Fruit fly (Drosophila melanogaster) whole organism, embryonic: ENCODE data around the gene Mct1.

Source experiments
- Atf-2 ChIP-seq: fragments of 200-800 bp; sonication (Bioruptor generic); optimal IDR thresholded peaks from 2 replicates; lab custom pipeline; 2016; ENCODE audit warnings: missing biosample characterization, missing genetic modification characterization
- BEAF-32 ChIP-seq: fragments of 200-800 bp; sonication (Bioruptor generic); optimal IDR thresholded peaks from 3 replicates; lab custom pipeline; 2017; ENCODE audit warnings: missing biosample characterization, missing genetic modification characterization, mild to moderate bottlenecking, moderate library complexity, missing genetic modification reagents
- CG10147 ChIP-seq: fragments of 200-800 bp; sonication (Bioruptor generic); optimal IDR thresholded peaks from 2 replicates; lab custom pipeline; 2019; ENCODE audit warnings: missing biosample characterization, mild to moderate bottlenecking, missing genetic modification characterization, moderate library complexity
- CG10543 ChIP-seq: fragments of 200-800 bp; sonication (Bioruptor generic); optimal IDR thresholded peaks from 3 replicates; lab custom pipeline; 2017; ENCODE audit warnings: missing biosample characterization, mild to moderate bottlenecking, missing genetic modification characterization, moderate library complexity
- CG11560 ChIP-seq: fragments of 200-800 bp; sonication (Bioruptor generic); IDR thresholded peaks from 3 replicates; pipeline ENCODE4 v1.3.6; 2022; ENCODE audit warnings: missing biosample characterization, missing genetic modification characterization
- CG12071 ChIP-seq: fragments of 200-800 bp; sonication (Bioruptor generic); optimal IDR thresholded peaks from 3 replicates; lab custom pipeline; 2018; ENCODE audit warnings: missing biosample characterization, mild to moderate bottlenecking, missing genetic modification characterization
- CG1233 ChIP-seq: fragments of 200-800 bp; sonication (Bioruptor generic); optimal IDR thresholded peaks from 4 replicates; lab custom pipeline; 2018; ENCODE audit warnings: missing biosample characterization, mild to moderate bottlenecking, missing genetic modification characterization
- CG13287 ChIP-seq: fragments of 200-800 bp; sonication (Bioruptor generic); IDR thresholded peaks from 2 replicates; pipeline ENCODE4 v1.3.6; 2022; ENCODE audit warnings: missing biosample characterization, missing genetic modification characterization; ENCODE audit not compliant: partially characterized antibody
- CG14014 ChIP-seq: fragments of 200-800 bp; sonication (Bioruptor generic); IDR thresholded peaks from 2 replicates; pipeline ENCODE4 v1.3.6; 2022; ENCODE audit warnings: missing biosample characterization, missing genetic modification characterization
- CG16815 ChIP-seq: fragments of 200-800 bp; sonication (Bioruptor generic); optimal IDR thresholded peaks from 3 replicates; lab custom pipeline; 2017; ENCODE audit warnings: missing biosample characterization, mild to moderate bottlenecking, missing genetic modification characterization
- CG17186 ChIP-seq: fragments of 200-800 bp; sonication (Bioruptor generic); optimal IDR thresholded peaks from 3 replicates; lab custom pipeline; 2017; ENCODE audit warnings: missing biosample characterization, missing genetic modification reagents, missing genetic modification characterization
- CG30431 ChIP-seq: fragments of 200-800 bp; sonication (Bioruptor generic); optimal IDR thresholded peaks from 2 replicates; lab custom pipeline; 2017; ENCODE audit warnings: missing biosample characterization, missing genetic modification characterization
- CG3065 ChIP-seq: fragments of 200-800 bp; sonication (Bioruptor generic); optimal IDR thresholded peaks from 2 replicates; lab custom pipeline; 2016; ENCODE audit warnings: missing biosample characterization, missing genetic modification characterization
- CG3847 ChIP-seq: fragments of 200-800 bp; sonication (Bioruptor generic); IDR thresholded peaks from 2 replicates; pipeline ENCODE4 v1.3.6; 2022; ENCODE audit warnings: missing biosample characterization, missing genetic modification characterization
- CG4617 ChIP-seq: fragments of 200-800 bp; sonication (Bioruptor generic); optimal IDR thresholded peaks from 3 replicates; lab custom pipeline; 2016; ENCODE audit warnings: missing biosample characterization, missing genetic modification characterization, borderline replicate concordance
- Dip2 ChIP-seq: fragments of 200-800 bp; sonication (Bioruptor generic); IDR thresholded peaks from 2 replicates; pipeline ENCODE4 v1.3.6; 2022; ENCODE audit warnings: missing biosample characterization, missing genetic modification characterization
- HLH54F ChIP-seq: fragments of 200-800 bp; sonication (Bioruptor generic); optimal IDR thresholded peaks from 3 replicates; lab custom pipeline; 2016; ENCODE audit warnings: missing biosample characterization, missing genetic modification characterization
- Hand ChIP-seq: fragments of 200-800 bp; sonication (Bioruptor generic); optimal IDR thresholded peaks from 2 replicates; lab custom pipeline; 2017; ENCODE audit warnings: mild to moderate bottlenecking, missing biosample characterization, missing genetic modification reagents, missing genetic modification characterization
- Max ChIP-seq: fragments of 200-800 bp; sonication (Bioruptor generic); optimal IDR thresholded peaks from 2 replicates; lab custom pipeline; 2016; ENCODE audit warnings: missing biosample characterization, mild to moderate bottlenecking, missing genetic modification characterization
- NC2β ChIP-seq: fragments of 200-800 bp; sonication (Bioruptor generic); optimal IDR thresholded peaks from 2 replicates; lab custom pipeline; 2016; ENCODE audit warnings: missing biosample characterization, missing genetic modification characterization
- Nf-YC ChIP-seq: fragments of 200-800 bp; optimal IDR thresholded peaks from 3 replicates; lab custom pipeline; 2019; ENCODE audit warnings: missing biosample characterization, mild to moderate bottlenecking, missing genetic modification characterization, moderate library complexity
- NfI ChIP-seq: fragments of 200-800 bp; sonication (Bioruptor generic); optimal IDR thresholded peaks from 3 replicates; lab custom pipeline; 2018; ENCODE audit warnings: missing biosample characterization, mild to moderate bottlenecking, missing genetic modification characterization, moderate library complexity
- Ravus ChIP-seq: fragments of 200-800 bp; sonication (Bioruptor generic); IDR thresholded peaks from 2 replicates; pipeline ENCODE4 v1.3.6; 2022; ENCODE audit warnings: missing biosample characterization, missing genetic modification characterization
- Side ChIP-seq: fragments of 200-800 bp; sonication (Bioruptor generic); optimal IDR thresholded peaks from 2 replicates; lab custom pipeline; 2016; ENCODE audit warnings: missing biosample characterization, missing genetic modification characterization
- Sin3A ChIP-seq: fragments of >200 bp; optimal IDR thresholded peaks from 2 replicates; lab custom pipeline; 2018
- bsh ChIP-seq, 2 experiments: fragments of 200-800 bp; sonication (Bioruptor generic); optimal IDR thresholded peaks; 2 replicates each; lab custom pipeline; 2017 to 2018; ENCODE audit warnings: mild to moderate bottlenecking in 2 of 2, missing biosample characterization in 2 of 2, missing genetic modification characterization in 2 of 2, moderate library complexity in 1 of 2
- cas ChIP-seq: fragments of 200-800 bp; sonication (Bioruptor generic); IDR thresholded peaks from 2 replicates; pipeline ENCODE4 v1.3.6; 2022; ENCODE audit warnings: missing biosample characterization, missing genetic modification characterization
- chm ChIP-seq: fragments of 200-800 bp; sonication (Bioruptor generic); IDR thresholded peaks from 2 replicates; pipeline ENCODE4 v1.3.6; 2022; ENCODE audit warnings: missing biosample characterization, missing genetic modification characterization
- crc ChIP-seq: fragments of 200-800 bp; sonication (Bioruptor generic); optimal IDR thresholded peaks from 2 replicates; lab custom pipeline; 2016; ENCODE audit warnings: missing biosample characterization, missing genetic modification characterization
- da ChIP-seq: fragments of 200-800 bp; sonication (Bioruptor generic); optimal IDR thresholded peaks from 2 replicates; lab custom pipeline; 2016; ENCODE audit warnings: missing biosample characterization, missing genetic modification characterization
- dan ChIP-seq: fragments of 200-800 bp; sonication (Bioruptor generic); IDR thresholded peaks from 2 replicates; pipeline ENCODE4 v1.3.6; 2022; ENCODE audit warnings: missing biosample characterization, missing genetic modification characterization
- eyg ChIP-seq: fragments of 200-800 bp; sonication (Bioruptor generic); optimal IDR thresholded peaks from 3 replicates; lab custom pipeline; 2016; ENCODE audit warnings: missing biosample characterization, missing genetic modification characterization
- fu2 ChIP-seq: fragments of 200-800 bp; sonication (Bioruptor generic); optimal IDR thresholded peaks from 2 replicates; lab custom pipeline; 2016; ENCODE audit warnings: missing biosample characterization, missing genetic modification characterization
- hth ChIP-seq: fragments of >200 bp; optimal IDR thresholded peaks from 2 replicates; lab custom pipeline; 2017; ENCODE audit warnings: inconsistent platforms
- lov ChIP-seq, 2 experiments: fragments of 200-800 bp in 1 of 2; fragments of >200 bp in 1 of 2; sonication (Bioruptor generic) in 1 of 2; IDR thresholded peaks in 1 of 2; optimal IDR thresholded peaks in 1 of 2; 2 replicates in 1 of 2; 3 replicates in 1 of 2; pipeline versions ENCODE4 v1.3.6 to Lab custom; 2017 to 2022; ENCODE audit warnings: missing biosample characterization in 1 of 2, missing genetic modification characterization in 1 of 2
- otp ChIP-seq: fragments of 200-800 bp; sonication (Bioruptor generic); IDR thresholded peaks from 3 replicates; pipeline ENCODE4, ENCODE4 v1.3.6; 2022; ENCODE audit warnings: missing biosample characterization, missing genetic modification characterization
- pb ChIP-seq: fragments of 200-800 bp; sonication (Bioruptor generic); optimal IDR thresholded peaks from 3 replicates; lab custom pipeline; 2016; ENCODE audit warnings: missing biosample characterization, missing genetic modification characterization
- peb ChIP-seq: fragments of 200-800 bp; sonication (Bioruptor generic); IDR thresholded peaks from 2 replicates; pipeline ENCODE4 v1.3.6; 2022; ENCODE audit warnings: missing biosample characterization, missing genetic modification characterization
- pnt ChIP-seq: fragments of 200-800 bp; sonication (Bioruptor generic); optimal IDR thresholded peaks from 3 replicates; lab custom pipeline; 2016; ENCODE audit warnings: missing biosample characterization, missing genetic modification characterization
- psq ChIP-seq: fragments of 200-800 bp; sonication (Bioruptor generic); optimal IDR thresholded peaks from 2 replicates; lab custom pipeline; 2017; ENCODE audit warnings: missing biosample characterization, missing genetic modification characterization
- ranshi ChIP-seq: fragments of 200-800 bp; sonication (Bioruptor generic); IDR thresholded peaks from 2 replicates; pipeline ENCODE4 v1.3.6; 2022; ENCODE audit warnings: missing biosample characterization, missing genetic modification characterization
- ro ChIP-seq: fragments of 200-800 bp; sonication (Bioruptor generic); IDR thresholded peaks from 2 replicates; pipeline ENCODE4 v1.3.6; 2022; ENCODE audit warnings: missing biosample characterization, missing genetic modification characterization
- salm ChIP-seq: fragments of 200-800 bp; sonication (Bioruptor generic); optimal IDR thresholded peaks from 2 replicates; lab custom pipeline; 2018; ENCODE audit warnings: missing biosample characterization, mild to moderate bottlenecking, missing genetic modification characterization
- shn ChIP-seq: fragments of 200-800 bp; sonication (Bioruptor generic); optimal IDR thresholded peaks from 3 replicates; lab custom pipeline; 2016; ENCODE audit warnings: missing biosample characterization, missing genetic modification characterization
- trem ChIP-seq: fragments of 200-800 bp; optimal IDR thresholded peaks from 3 replicates; lab custom pipeline; 2019; ENCODE audit warnings: missing biosample characterization, mild to moderate bottlenecking, missing genetic modification characterization, moderate library complexity
- trh ChIP-seq: fragments of 200-800 bp; sonication (Bioruptor generic); optimal IDR thresholded peaks from 2 replicates; lab custom pipeline; 2016; ENCODE audit warnings: missing biosample characterization, missing genetic modification characterization
- ttk ChIP-seq: fragments of 200-800 bp; sonication (Bioruptor generic); IDR thresholded peaks from 2 replicates; pipeline ENCODE4 v2.1.2; 2022; ENCODE audit warnings: missing biosample characterization, missing genetic modification characterization
- wor ChIP-seq: fragments of 200-800 bp; sonication (Bioruptor generic); IDR thresholded peaks from 2 replicates; pipeline ENCODE4 v1.3.6; 2022; ENCODE audit warnings: missing biosample characterization, missing genetic modification characterization
- z ChIP-seq: fragments of 200-800 bp; sonication (Bioruptor generic); IDR thresholded peaks from 3 replicates; pipeline ENCODE4 v1.3.6; 2022; ENCODE audit warnings: missing biosample characterization, missing genetic modification characterization
- zen ChIP-seq: fragments of 200-800 bp; sonication (Bioruptor generic); optimal IDR thresholded peaks from 3 replicates; lab custom pipeline; 2018; ENCODE audit warnings: missing biosample characterization, mild to moderate bottlenecking, missing genetic modification characterization, moderate library complexity

Gene Mct1

DNA sequence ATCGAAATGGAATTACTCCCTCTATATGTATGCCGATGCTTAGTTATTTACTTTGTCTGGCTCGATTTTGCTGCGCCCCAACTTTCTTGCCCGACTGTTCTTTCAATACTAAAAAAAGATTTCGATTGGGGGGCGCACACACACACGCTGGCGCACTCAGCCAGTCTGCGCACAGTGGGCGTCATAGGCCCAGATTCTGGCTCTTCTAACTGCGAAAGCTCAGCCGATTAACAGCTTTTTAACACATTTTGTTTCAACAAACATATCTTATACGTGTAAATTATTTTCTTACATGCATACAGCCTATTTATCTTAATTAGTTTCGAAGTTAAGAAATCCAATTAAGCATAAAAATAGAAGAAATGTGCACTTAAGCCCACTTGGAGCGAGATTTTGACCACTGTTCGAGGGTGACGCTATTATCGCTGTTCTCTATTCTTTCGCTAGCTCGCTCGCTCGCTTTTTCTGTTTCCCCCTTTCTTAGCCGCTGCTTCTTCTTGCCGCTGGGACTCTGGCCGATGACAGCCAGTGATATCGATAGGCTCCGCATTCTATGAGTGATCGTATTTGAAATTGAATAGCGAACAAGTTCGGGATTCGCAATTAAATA lies 33.3 kb downstream of the Mct1 start, which contains the start of gene Vinc (continued):
- TF ChIP-seq CG10543 (GFP tag; lab: Kevin White, UChicago) (peak; percentile 96), fu2 (GFP tag; lab: Kevin White, UChicago) (peak; percentile 33), Sin3A (lab: Kevin White, UChicago) (no peak), zen (peak; percentile 61), eyg (GFP tag; lab: Kevin White, UChicago) (peak; percentile 80), pnt (peak; percentile 85), shn (peak; percentile 83), ttk (GFP tag; lab: Robert Waterston, UW) (peak; percentile 64), BEAF-32 (GFP tag; lab: Kevin White, UChicago) (peak; percentile 58), trh (GFP tag; lab: Kevin White, UChicago) (peak; percentile 24), pb (peak; percentile 83), Hand (peak; percentile 86), dan (GFP tag; lab: Robert Waterston, UW) (no peak), cas (GFP tag; lab: Robert Waterston, UW) (peak; percentile 68; the same call in 1 of the 2 replicates), otp (peak; percentile 64; the same call in 2 of the 3 replicates), CG10147 (GFP tag; lab: Kevin White, UChicago) (peak; percentile 91), Atf-2 (GFP tag; lab: Kevin White, UChicago) (peak; percentile 67), Side (GFP tag; lab: Kevin White, UChicago) (peak; percentile 88), CG17186 (GFP tag; lab: Kevin White, UChicago) (peak; percentile 7), salm (peak; percentile 48), bsh (GFP tag; optimal IDR thresholded peaks at IDR 0.05; lab: Kevin White, UChicago) (peak; percentile 65 to 73), crc (GFP tag; lab: Kevin White, UChicago) (peak; percentile 79), CG12071 (peak; percentile 78), da (GFP tag; lab: Kevin White, UChicago) (no peak), Dip2 (GFP tag; lab: Robert Waterston, UW) (no peak), ranshi (GFP tag; lab: Robert Waterston, UW) (peak; percentile 84), psq (GFP tag; lab: Kevin White, UChicago) (peak; percentile 88), hth (no peak), wor (GFP tag; lab: Robert Waterston, UW) (peak; percentile 44; the same call in 1 of the 2 replicates), HLH54F (GFP tag; lab: Kevin White, UChicago) (peak; percentile 71), CG14014 (GFP tag; lab: Robert Waterston, UW) (peak; percentile 87), Nf-YC (tag; lab: Kevin White, UChicago) (peak; percentile 86), Max (peak; percentile 81), CG3065 (GFP tag; lab: Kevin White, UChicago) (no peak), NC2β (GFP tag; lab: Kevin White, UChicago) (peak; percentile 29), NfI (GFP tag; lab: Kevin White, UChicago) (peak; percentile 83), trem (tag; lab: Kevin White, UChicago) (peak; percentile 81), Ravus (GFP tag; lab: Robert Waterston, UW) (peak; percentile 50), CG1233 (GFP tag; lab: Kevin White, UChicago) (peak; percentile 90), CG4617 (GFP tag; lab: Kevin White, UChicago) (peak; percentile 14), lov (optimal IDR thresholded peaks at IDR 0.05; lab: Kevin White, UChicago) (no peak), lov (GFP tag; IDR thresholded peaks at IDR 0.05; lab: Robert Waterston, UW) (peak; percentile 67; the same call in 1 of the 3 replicates), CG16815 (GFP tag; lab: Kevin White, UChicago) (peak; percentile 65), CG13287 (peak; percentile 35), z (GFP tag; lab: Robert Waterston, UW) (no peak), chm (GFP tag; lab: Robert Waterston, UW) (peak; percentile 52; the same call in 1 of the 2 replicates), CG3847 (GFP tag; lab: Robert Waterston, UW) (peak; percentile 83), CG30431 (peak; percentile 74), CG11560 (tag; lab: Robert Waterston, UW) (peak; percentile 64; the same call in 2 of the 3 replicates), ro (GFP tag; lab: Robert Waterston, UW) (peak; percentile 39; the same call in 1 of the 2 replicates), peb (GFP tag; lab: Robert Waterston, UW) (peak; percentile 75)
